Worm (Caenorhabditis elegans) whole organism, L1 larva: ENCODE results near the gene F31E8.4.

Experiments used
- C16A3.4 ChIP-seq: fragments of 150-350 bp; optimal IDR thresholded peaks from 2 replicates; lab custom pipeline; 2014; ENCODE audit warnings: missing biosample characterization, missing genetic modification characterization
- Y116A8C.19 ChIP-seq: sonication (generic microtip); optimal IDR thresholded peaks from 2 replicates; lab custom pipeline; 2016; ENCODE audit warnings: missing compliant biosample characterization, missing genetic modification characterization, borderline replicate concordance
- alr-1 ChIP-seq: fragments of 200-800 bp; sonication (Bioruptor generic); optimal IDR thresholded peaks from 2 replicates; lab custom pipeline; 2018; ENCODE audit warnings: borderline replicate concordance, mild to moderate bottlenecking, missing genetic modification characterization, missing compliant biosample characterization
- aly-2 ChIP-seq: fragments of 150-350 bp; optimal IDR thresholded peaks from 2 replicates; lab custom pipeline; 2014; ENCODE audit warnings: missing biosample characterization, missing genetic modification characterization
- blmp-1 ChIP-seq: fragments of 150-350 bp; optimal IDR thresholded peaks from 2 replicates; lab custom pipeline; 2014; ENCODE audit warnings: missing biosample characterization, missing genetic modification characterization
- ceh-63 ChIP-seq: fragments of 200-800 bp; sonication (Bioruptor generic); optimal IDR thresholded peaks from 2 replicates; lab custom pipeline; 2018; ENCODE audit warnings: mild to moderate bottlenecking, missing genetic modification characterization, missing compliant biosample characterization
- ceh-8 ChIP-seq: fragments of 200-800 bp; sonication (Bioruptor generic); optimal IDR thresholded peaks from 2 replicates; lab custom pipeline; 2018; ENCODE audit warnings: mild to moderate bottlenecking, missing genetic modification characterization, moderate library complexity, missing compliant biosample characterization
- ceh-88 ChIP-seq: fragments of 200-800 bp; sonication (Bioruptor generic); IDR thresholded peaks from 2 replicates; pipeline ENCODE4 v1.3.6; 2022; ENCODE audit warnings: missing genetic modification characterization, missing compliant biosample characterization
- ces-1 ChIP-seq: fragments of 150-350 bp; optimal IDR thresholded peaks from 2 replicates; lab custom pipeline; 2014; ENCODE audit warnings: missing biosample characterization, missing genetic modification reagents, missing genetic modification characterization
- dpl-1 ChIP-seq, 3 experiments: fragments of 150-350 bp in 2 of 3; sonication (generic microtip) in 1 of 3; optimal IDR thresholded peaks; 2 replicates each; lab custom pipeline; 2014 to 2017; ENCODE audit warnings: missing biosample characterization in 3 of 3, missing genetic modification characterization in 3 of 3, missing genetic modification reagents in 3 of 3
- efl-1 ChIP-seq, 4 experiments: fragments of 150-350 bp; optimal IDR thresholded peaks in 3 of 4; peaks in 1 of 4; 1 replicate in 1 of 4; 2 replicates in 3 of 4; lab custom pipeline; 2014; ENCODE audit warnings: missing biosample characterization in 2 of 4, missing genetic modification characterization in 2 of 4, missing genetic modification reagents in 2 of 4
- egl-13 ChIP-seq: sonication (generic microtip); optimal IDR thresholded peaks from 2 replicates; lab custom pipeline; 2016; ENCODE audit warnings: missing genotype, missing genetic modification reagents, missing genetic modification characterization, missing compliant biosample characterization
- egl-27 ChIP-seq, 2 experiments: fragments of 150-350 bp in 1 of 2; sonication (generic microtip); optimal IDR thresholded peaks; 3 replicates each; lab custom pipeline; 2017 to 2018; ENCODE audit warnings: missing biosample characterization in 2 of 2, missing genetic modification characterization in 2 of 2, missing genetic modification reagents in 2 of 2
- elt-2 ChIP-seq: sonication (generic microtip); optimal IDR thresholded peaks from 2 replicates; lab custom pipeline; 2016; ENCODE audit warnings: missing genetic modification characterization, mild to moderate bottlenecking, inconsistent platforms, missing compliant biosample characterization, missing genetic modification reagents
- elt-3 ChIP-seq, 6 experiments: fragments of 150-350 bp in 1 of 6; sonication (generic microtip); optimal IDR thresholded peaks; 2 replicates each; lab custom pipeline; 2017 to 2018; ENCODE audit warnings: missing biosample characterization in 6 of 6, missing genetic modification characterization in 6 of 6, inconsistent platforms in 1 of 6
- fkh-10 ChIP-seq: sonication (generic microtip); optimal IDR thresholded peaks from 2 replicates; lab custom pipeline; 2017; ENCODE audit warnings: missing biosample characterization, missing genetic modification reagents, missing genetic modification characterization
- fos-1 ChIP-seq: fragments of 150-350 bp; optimal IDR thresholded peaks from 2 replicates; lab custom pipeline; 2014; ENCODE audit warnings: missing biosample characterization, missing genetic modification characterization
- irx-1 ChIP-seq: sonication (generic microtip); optimal IDR thresholded peaks from 2 replicates; lab custom pipeline; 2016; ENCODE audit warnings: missing genetic modification characterization, missing compliant biosample characterization
- jun-1 ChIP-seq: fragments of 150-350 bp; optimal IDR thresholded peaks from 2 replicates; lab custom pipeline; 2014; ENCODE audit warnings: missing biosample characterization, missing genetic modification reagents, missing genetic modification characterization
- lin-13 ChIP-seq: fragments of 150-350 bp; optimal IDR thresholded peaks from 2 replicates; lab custom pipeline; 2014; ENCODE audit warnings: missing biosample characterization, missing genetic modification reagents, missing genetic modification characterization
- lin-14 ChIP-seq: fragments of 200-800 bp; sonication (Bioruptor generic); optimal IDR thresholded peaks from 2 replicates; lab custom pipeline; 2018; ENCODE audit warnings: mild to moderate bottlenecking, missing genetic modification characterization, moderate library complexity, missing compliant biosample characterization
- lin-35 ChIP-seq, 2 experiments: fragments of 150-350 bp; optimal IDR thresholded peaks; 2 replicates each; lab custom pipeline; 2014; ENCODE audit warnings: missing biosample characterization in 2 of 2, missing genetic modification characterization in 2 of 2, missing genetic modification reagents in 2 of 2
- lin-39 ChIP-seq: fragments of 150-350 bp; optimal IDR thresholded peaks from 2 replicates; lab custom pipeline; 2014; ENCODE audit warnings: missing biosample characterization, missing genetic modification reagents, missing genetic modification characterization
- lir-3 ChIP-seq: sonication (generic microtip); optimal IDR thresholded peaks from 2 replicates; lab custom pipeline; 2016; ENCODE audit warnings: mild to moderate bottlenecking, missing genetic modification characterization, moderate library complexity, missing compliant biosample characterization; ENCODE audit not compliant: poor library complexity
- lsy-2 ChIP-seq, 2 experiments: fragments of 150-350 bp; optimal IDR thresholded peaks; 2 replicates each; lab custom pipeline; 2014; ENCODE audit warnings: missing biosample characterization in 2 of 2, missing genetic modification characterization in 2 of 2
- mab-9 ChIP-seq: fragments of 200-800 bp; sonication (Bioruptor generic); IDR thresholded peaks from 2 replicates; pipeline ENCODE4 v1.3.6; 2022; ENCODE audit warnings: missing genetic modification reagents, missing genetic modification characterization, missing compliant biosample characterization
- mdl-1 ChIP-seq, 2 experiments: fragments of 150-350 bp; optimal IDR thresholded peaks; 2 replicates each; lab custom pipeline; 2014 to 2017; ENCODE audit warnings: missing biosample characterization in 2 of 2, missing genetic modification characterization in 2 of 2, inconsistent platforms in 1 of 2
- mep-1 ChIP-seq: fragments of 150-350 bp; optimal IDR thresholded peaks from 2 replicates; lab custom pipeline; 2014; ENCODE audit warnings: missing biosample characterization, missing genetic modification characterization
- nhr-11 ChIP-seq: fragments of 150-350 bp; optimal IDR thresholded peaks from 2 replicates; lab custom pipeline; 2014; ENCODE audit warnings: missing biosample characterization, missing genetic modification characterization
- nhr-12 ChIP-seq: sonication (generic microtip); optimal IDR thresholded peaks from 2 replicates; lab custom pipeline; 2017; ENCODE audit warnings: missing biosample characterization, missing genetic modification characterization
- nhr-20 ChIP-seq: sonication (generic microtip); optimal IDR thresholded peaks from 2 replicates; lab custom pipeline; 2016; ENCODE audit warnings: mild to moderate bottlenecking, missing genetic modification characterization, missing compliant biosample characterization
- nhr-237 ChIP-seq: fragments of 150-350 bp; optimal IDR thresholded peaks from 2 replicates; lab custom pipeline; 2014; ENCODE audit warnings: missing biosample characterization, missing genetic modification characterization
- nhr-28 ChIP-seq: fragments of 150-350 bp; optimal IDR thresholded peaks from 2 replicates; lab custom pipeline; 2014; ENCODE audit warnings: missing biosample characterization, missing genetic modification characterization
- nhr-47 ChIP-seq: sonication (generic microtip); optimal IDR thresholded peaks from 2 replicates; lab custom pipeline; 2016; ENCODE audit warnings: mild to moderate bottlenecking, missing genetic modification characterization, moderate library complexity, missing compliant biosample characterization
- nhr-71 ChIP-seq: sonication (generic microtip); optimal IDR thresholded peaks from 2 replicates; lab custom pipeline; 2016; ENCODE audit warnings: mild to moderate bottlenecking, missing genetic modification characterization, moderate library complexity, missing compliant biosample characterization
- nhr-84 ChIP-seq: sonication (generic microtip); optimal IDR thresholded peaks from 2 replicates; lab custom pipeline; 2017; ENCODE audit warnings: missing biosample characterization, missing genetic modification characterization
- nhr-90 ChIP-seq: sonication (generic microtip); optimal IDR thresholded peaks from 2 replicates; lab custom pipeline; 2016; ENCODE audit warnings: mild to moderate bottlenecking, missing genetic modification characterization, missing compliant biosample characterization; ENCODE audit not compliant: poor library complexity
- pax-3 ChIP-seq: fragments of 200-800 bp; sonication (Bioruptor generic); optimal IDR thresholded peaks from 2 replicates; lab custom pipeline; 2018; ENCODE audit warnings: mild to moderate bottlenecking, missing genetic modification characterization, moderate library complexity, missing compliant biosample characterization
- rnt-1 ChIP-seq: sonication (generic microtip); optimal IDR thresholded peaks from 2 replicates; lab custom pipeline; 2016; ENCODE audit warnings: mild to moderate bottlenecking, missing genetic modification characterization, moderate library complexity, missing compliant biosample characterization
- skn-1 ChIP-seq: fragments of 150-350 bp; optimal IDR thresholded peaks from 2 replicates; lab custom pipeline; 2014; ENCODE audit warnings: missing biosample characterization, missing genetic modification characterization
- snu-23 ChIP-seq: sonication (generic microtip); optimal IDR thresholded peaks from 2 replicates; lab custom pipeline; 2016; ENCODE audit warnings: missing genetic modification characterization, missing compliant biosample characterization
- sox-4 ChIP-seq: sonication (generic microtip); optimal IDR thresholded peaks from 2 replicates; lab custom pipeline; 2016; ENCODE audit warnings: missing genetic modification characterization, missing compliant biosample characterization
- sptf-1 ChIP-seq: fragments of 150-350 bp; optimal IDR thresholded peaks from 2 replicates; lab custom pipeline; 2014; ENCODE audit warnings: missing biosample characterization, missing genetic modification characterization
- swsn-7 ChIP-seq: sonication (generic microtip); optimal IDR thresholded peaks from 2 replicates; lab custom pipeline; 2016; ENCODE audit warnings: missing genetic modification characterization, missing compliant biosample characterization
- unc-130 ChIP-seq: fragments of 150-350 bp; optimal IDR thresholded peaks from 2 replicates; lab custom pipeline; 2017; ENCODE audit warnings: missing biosample characterization, missing genetic modification characterization, inconsistent platforms
- unc-30 ChIP-seq: sonication (generic microtip); optimal IDR thresholded peaks from 2 replicates; lab custom pipeline; 2017; ENCODE audit warnings: missing biosample characterization, missing genetic modification characterization
- zag-1 ChIP-seq: fragments of 150-350 bp; optimal IDR thresholded peaks from 2 replicates; lab custom pipeline; 2014; ENCODE audit warnings: missing biosample characterization, missing genetic modification characterization
- ztf-11 ChIP-seq, 2 experiments: sonication (generic microtip); optimal IDR thresholded peaks; 2 replicates each; lab custom pipeline; 2016 to 2017; ENCODE audit warnings: missing genetic modification characterization in 2 of 2, missing biosample characterization in 1 of 2, missing compliant biosample characterization in 1 of 2

F31E8.4 gene

ce11 chrII:6800104-6800711 lies at the start of gene F31E8.4:
TSS of gene F31E8.4 (minus strand) at chrII:6800154.
- TF ChIP-seq Y116A8C.19 (tag; lab: Kevin White, UChicago) (no peak), rnt-1 (peak; percentile 14), sptf-1 (tag; lab: Kevin White, UChicago) (no peak), sox-4 (tag; lab: Kevin White, UChicago) (no peak), lin-14 (GFP tag; lab: Kevin White, UChicago) (peak; percentile 81), nhr-20 (tag; lab: Kevin White, UChicago) (peak; percentile 47), blmp-1 (tag; lab: Kevin White, UChicago) (peak; percentile 67), ceh-8 (no peak), nhr-90 (tag; lab: Kevin White, UChicago) (peak; percentile 0), elt-2 (tag; lab: Kevin White, UChicago) (peak; percentile 30), nhr-71 (tag; lab: Kevin White, UChicago) (peak; percentile 22), efl-1 (optimal IDR thresholded peaks at IDR 0.05; lab: Kevin White, UChicago) (peak; percentile 5), efl-1 (GFP tag; optimal IDR thresholded peaks at IDR 0.05 in 1 of 2; lab: Kevin White, UChicago) (no peak), ceh-63 (GFP tag; lab: Kevin White, UChicago) (no peak), snu-23 (peak; percentile 38), mep-1 (tag; lab: Kevin White, UChicago) (peak; percentile 12), mdl-1 (tag; optimal IDR thresholded peaks at IDR 0.05; lab: Kevin White, UChicago) (peak in 1 of 2 experiments; percentile 24), mab-9 (GFP tag; lab: Robert Waterston, UW) (no peak), swsn-7 (tag; lab: Kevin White, UChicago) (no peak), lsy-2 (tag; optimal IDR thresholded peaks at IDR 0.05; lab: Kevin White, UChicago) (peak in 1 of 2 experiments; percentile 19), lin-35 (GFP tag; optimal IDR thresholded peaks at IDR 0.05; lab: Kevin White, UChicago) (peak in 1 of 2 experiments; percentile 39), unc-130 (tag; lab: Kevin White, UChicago) (no peak), elt-3 (tag; optimal IDR thresholded peaks at IDR 0.05; lab: Kevin White, UChicago) (peak in 1 of 6 experiments; percentile 52)

ce11 chrII:6849308-6849707 lies 49.4 kb upstream of the F31E8.4 start:
- TF ChIP-seq nhr-28 (tag; lab: Kevin White, UChicago): no peak
- TF ChIP-seq C16A3.4: peak; percentile 34
- TF ChIP-seq nhr-84 (tag; lab: Kevin White, UChicago): no peak
- TF ChIP-seq pax-3: no peak
- TF ChIP-seq elt-3 (tag; optimal IDR thresholded peaks at IDR 0.05; lab: Kevin White, UChicago): peak in 3 of 6 experiments; percentile 7 to 93 (median 81)
- TF ChIP-seq lin-13 (GFP tag; lab: Kevin White, UChicago): no peak
- no peak for TF ChIP-seq egl-13
- TF ChIP-seq lin-39: no peak
- no peak for TF ChIP-seq aly-2 (tag; lab: Kevin White, UChicago)
- no peak for TF ChIP-seq ztf-11 (tag; optimal IDR thresholded peaks at IDR 0.05; lab: Kevin White, UChicago)
- peak; percentile 6 for TF ChIP-seq nhr-47 (tag; lab: Kevin White, UChicago)
- TF ChIP-seq ces-1 (GFP tag; lab: Kevin White, UChicago): no peak
- no peak for TF ChIP-seq nhr-237 (tag; lab: Kevin White, UChicago)
- peak; percentile 48 to 71 for TF ChIP-seq egl-27 (tag; optimal IDR thresholded peaks at IDR 0.05; lab: Kevin White, UChicago)
- TF ChIP-seq ceh-88 (GFP tag; lab: Robert Waterston, UW): no peak
- peak in 1 of 3 experiments; percentile 37 for TF ChIP-seq dpl-1 (GFP tag; optimal IDR thresholded peaks at IDR 0.05; lab: Kevin White, UChicago)
- no peak for TF ChIP-seq irx-1 (tag; lab: Kevin White, UChicago)
- TF ChIP-seq jun-1 (tag; lab: Kevin White, UChicago): no peak
- TF ChIP-seq ceh-63 (GFP tag; lab: Kevin White, UChicago): no peak
- no peak for TF ChIP-seq unc-30 (tag; lab: Kevin White, UChicago)
- no peak for TF ChIP-seq sptf-1 (tag; lab: Kevin White, UChicago)
- TF ChIP-seq mab-9 (GFP tag; lab: Robert Waterston, UW): no peak
- TF ChIP-seq nhr-12: no peak
- TF ChIP-seq lin-14 (GFP tag; lab: Kevin White, UChicago): peak; percentile 74
- no peak for TF ChIP-seq fos-1 (tag; lab: Kevin White, UChicago)
- TF ChIP-seq alr-1: no peak
- TF ChIP-seq zag-1 (tag; lab: Kevin White, UChicago): no peak
- TF ChIP-seq nhr-11 (tag; lab: Kevin White, UChicago): no peak
- TF ChIP-seq rnt-1: peak; percentile 15
- TF ChIP-seq skn-1 (tag; lab: Kevin White, UChicago): no peak
- TF ChIP-seq lsy-2 (tag; optimal IDR thresholded peaks at IDR 0.05; lab: Kevin White, UChicago): peak in 1 of 2 experiments; percentile 31
- peak; percentile 24 for TF ChIP-seq lir-3 (tag; lab: Kevin White, UChicago)
- no peak for TF ChIP-seq fkh-10 (GFP tag; lab: Kevin White, UChicago)
